Worm (Caenorhabditis elegans) whole organism, early embryonic: ENCODE results near the gene nhr-275.

Experiments used
- aly-1 ChIP-seq: sonication (generic microtip); optimal IDR thresholded peaks from 2 replicates; lab custom pipeline; 2016; ENCODE audit warnings: missing genetic modification characterization, missing compliant biosample characterization
- ama-1 ChIP-seq: fragments of 150-350 bp; optimal IDR thresholded peaks from 2 replicates; lab custom pipeline; 2014
- ceh-13 ChIP-seq: fragments of 200-800 bp; sonication (Bioruptor generic); optimal IDR thresholded peaks from 2 replicates; lab custom pipeline; 2018; ENCODE audit warnings: mild to moderate bottlenecking, missing genetic modification characterization, missing compliant biosample characterization
- flt-1 ChIP-seq: fragments of 200-800 bp; sonication (Bioruptor generic); IDR thresholded peaks from 2 replicates; pipeline ENCODE4 v1.3.6; 2022; ENCODE audit warnings: missing genetic modification characterization, missing compliant biosample characterization
- hmg-4 ChIP-seq: fragments of 200-800 bp; sonication (Bioruptor generic); optimal IDR thresholded peaks from 2 replicates; lab custom pipeline; 2018; ENCODE audit warnings: mild to moderate bottlenecking, missing genetic modification characterization, missing compliant biosample characterization
- pes-1 ChIP-seq: fragments of 200-800 bp; sonication (Bioruptor generic); IDR thresholded peaks from 2 replicates; pipeline ENCODE4 v1.3.6; 2022; ENCODE audit warnings: missing genetic modification reagents, missing genetic modification characterization, missing compliant biosample characterization
- scrt-1 ChIP-seq: fragments of 200-800 bp; sonication (Bioruptor generic); IDR thresholded peaks from 2 replicates; pipeline ENCODE4 v1.3.6; 2022; ENCODE audit warnings: missing genetic modification characterization, missing compliant biosample characterization
- sea-1 ChIP-seq: fragments of 200-800 bp; sonication (Bioruptor generic); conservative IDR thresholded peaks from 2 replicates; pipeline ENCODE4 v1.3.6; 2022; ENCODE audit warnings: missing genetic modification characterization, missing compliant biosample characterization
- tbx-11 ChIP-seq: fragments of 200-800 bp; sonication (Bioruptor generic); IDR thresholded peaks from 2 replicates; pipeline ENCODE4 v1.3.6; 2022; ENCODE audit warnings: missing genetic modification characterization, missing compliant biosample characterization
- tbx-37 ChIP-seq: fragments of 200-800 bp; sonication (Bioruptor generic); conservative IDR thresholded peaks from 2 replicates; pipeline ENCODE4 v1.3.6; 2022; ENCODE audit warnings: missing genetic modification reagents, missing genetic modification characterization, missing compliant biosample characterization
- tra-4 ChIP-seq: sonication (generic microtip); optimal IDR thresholded peaks from 2 replicates; lab custom pipeline; 2017; ENCODE audit warnings: missing genetic modification characterization, missing compliant biosample characterization

DNA sequence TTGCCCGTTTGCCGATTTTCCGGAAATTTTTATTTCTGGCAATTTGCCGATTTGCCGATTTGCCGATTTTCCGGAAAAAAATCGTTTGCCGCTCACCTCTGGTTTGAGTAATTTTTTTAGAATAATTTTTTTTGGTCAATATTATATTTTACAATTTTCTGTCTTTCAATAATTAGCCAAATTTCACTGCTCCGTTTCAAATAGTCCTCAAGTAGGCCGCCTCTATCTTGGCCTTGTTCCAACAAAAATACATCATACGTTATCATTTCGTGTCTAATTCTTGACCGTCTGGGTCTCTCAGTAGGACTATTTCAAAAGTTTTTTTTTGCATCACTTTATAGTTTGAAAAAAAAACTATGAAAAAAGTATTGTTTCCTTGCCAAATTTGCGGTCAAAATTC lies 25.4 kb upstream of the nhr-275 start, which contains the start of gene nhr-115:
- TF ChIP-seq scrt-1 (GFP tag; lab: Robert Waterston, UW) (no peak), hmg-4 (GFP tag; lab: Kevin White, UChicago) (no peak), ceh-13 (GFP tag; lab: Kevin White, UChicago) (no peak), pes-1 (GFP tag; lab: Robert Waterston, UW) (no peak), tbx-37 (no peak), ama-1 (lab: Kevin White, UChicago) (no peak), tra-4 (tag; lab: Kevin White, UChicago) (no peak), aly-1 (tag; lab: Kevin White, UChicago) (no peak), flt-1 (no peak), tbx-11 (GFP tag; lab: Robert Waterston, UW) (no peak), sea-1 (GFP tag; lab: Robert Waterston, UW) (no peak)
